Fruit fly (Drosophila melanogaster) whole organism, embryonic: Measurements from ENCODE around the gene CG5618.

Source experiments
- Abd-B ChIP-seq: fragments of 200-800 bp; sonication (Bioruptor generic); optimal IDR thresholded peaks from 2 replicates; lab custom pipeline; 2018; ENCODE audit warnings: missing biosample characterization, mild to moderate bottlenecking, missing genetic modification characterization, moderate library complexity
- Bdp1 ChIP-seq: fragments of 200-800 bp; sonication (Bioruptor generic); optimal IDR thresholded peaks from 3 replicates; lab custom pipeline; 2016; ENCODE audit warnings: missing biosample characterization, missing genetic modification characterization
- Bgb ChIP-seq: fragments of 200-800 bp; sonication (Bioruptor generic); IDR thresholded peaks from 2 replicates; pipeline ENCODE4 v1.3.6; 2022; ENCODE audit warnings: missing biosample characterization, missing genetic modification characterization; ENCODE audit not compliant: partially characterized antibody
- CG10431 ChIP-seq: fragments of 200-800 bp; sonication (Bioruptor generic); optimal IDR thresholded peaks from 3 replicates; lab custom pipeline; 2018; ENCODE audit warnings: missing biosample characterization, mild to moderate bottlenecking, missing genetic modification characterization
- CG11398 ChIP-seq: fragments of 200-800 bp; sonication (Bioruptor generic); optimal IDR thresholded peaks from 2 replicates; lab custom pipeline; 2016; ENCODE audit warnings: missing biosample characterization, missing genetic modification characterization
- CG12942 ChIP-seq: fragments of 200-800 bp; sonication (Bioruptor generic); optimal IDR thresholded peaks from 3 replicates; lab custom pipeline; 2016; ENCODE audit warnings: missing biosample characterization, missing genetic modification characterization
- CG13624 ChIP-seq: fragments of 200-800 bp; sonication (Bioruptor generic); optimal IDR thresholded peaks from 2 replicates; lab custom pipeline; 2016; ENCODE audit warnings: missing biosample characterization, missing genetic modification characterization
- CG13775 ChIP-seq: fragments of 200-800 bp; sonication (Bioruptor generic); optimal IDR thresholded peaks from 3 replicates; lab custom pipeline; 2017; ENCODE audit warnings: missing biosample characterization, mild to moderate bottlenecking, missing genetic modification characterization
- CG13894 ChIP-seq: fragments of 200-800 bp; sonication (Bioruptor generic); optimal IDR thresholded peaks from 3 replicates; lab custom pipeline; 2018; ENCODE audit warnings: missing biosample characterization, mild to moderate bottlenecking, missing genetic modification characterization, moderate library complexity
- CG16813 ChIP-seq: fragments of 200-800 bp; sonication (Bioruptor generic); IDR thresholded peaks from 3 replicates; pipeline ENCODE4 v1.3.6; 2022; ENCODE audit warnings: missing biosample characterization, missing genetic modification characterization; ENCODE audit not compliant: partially characterized antibody
- CG17568 ChIP-seq: fragments of 200-800 bp; sonication (Bioruptor generic); optimal IDR thresholded peaks from 2 replicates; lab custom pipeline; 2018; ENCODE audit warnings: missing biosample characterization, mild to moderate bottlenecking, missing genetic modification characterization, moderate library complexity
- CG2129 ChIP-seq: fragments of 200-800 bp; sonication (Bioruptor generic); IDR thresholded peaks from 2 replicates; pipeline ENCODE4 v1.3.6; 2022; ENCODE audit warnings: missing biosample characterization, missing genetic modification characterization; ENCODE audit not compliant: partially characterized antibody
- CG2202 ChIP-seq: fragments of 200-800 bp; sonication (Bioruptor generic); optimal IDR thresholded peaks from 2 replicates; lab custom pipeline; 2018; ENCODE audit warnings: missing biosample characterization, mild to moderate bottlenecking, missing genetic modification characterization
- CG3407 ChIP-seq: fragments of 200-800 bp; sonication (Bioruptor generic); optimal IDR thresholded peaks from 2 replicates; lab custom pipeline; 2018; ENCODE audit warnings: missing biosample characterization, mild to moderate bottlenecking, missing genetic modification characterization
- CG6175 ChIP-seq: fragments of 200-800 bp; sonication (Bioruptor generic); IDR thresholded peaks from 3 replicates; pipeline ENCODE4 v1.3.6; 2022; ENCODE audit warnings: missing biosample characterization, missing genetic modification characterization
- CG6272 ChIP-seq: fragments of 200-800 bp; sonication (Bioruptor generic); IDR thresholded peaks from 2 replicates; pipeline ENCODE4 v1.3.6; 2022; ENCODE audit warnings: missing biosample characterization, missing genetic modification characterization
- CG6689 ChIP-seq: fragments of 200-800 bp; sonication (Bioruptor generic); IDR thresholded peaks from 2 replicates; pipeline ENCODE4 v1.3.6; 2022; ENCODE audit warnings: missing biosample characterization, missing genetic modification characterization
- CG7987 ChIP-seq: fragments of 200-800 bp; sonication (Bioruptor generic); optimal IDR thresholded peaks from 2 replicates; lab custom pipeline; 2018; ENCODE audit warnings: missing biosample characterization, mild to moderate bottlenecking, missing genetic modification characterization, moderate library complexity
- CG9727 ChIP-seq: fragments of 200-800 bp; sonication (Bioruptor generic); optimal IDR thresholded peaks from 3 replicates; lab custom pipeline; 2017; ENCODE audit warnings: missing biosample characterization, mild to moderate bottlenecking, missing genetic modification characterization
- D19A ChIP-seq: fragments of 200-800 bp; optimal IDR thresholded peaks from 3 replicates; lab custom pipeline; 2019; ENCODE audit warnings: missing biosample characterization, mild to moderate bottlenecking, missing genetic modification characterization, moderate library complexity
- Fer3 ChIP-seq: fragments of 200-800 bp; sonication (Bioruptor generic); optimal IDR thresholded peaks from 2 replicates; lab custom pipeline; 2018; ENCODE audit warnings: missing biosample characterization, mild to moderate bottlenecking, missing genetic modification characterization, moderate library complexity
- Gsc ChIP-seq: fragments of 200-800 bp; sonication (Bioruptor generic); IDR thresholded peaks from 2 replicates; pipeline ENCODE4 v1.3.6; 2022; ENCODE audit warnings: missing biosample characterization, missing genetic modification characterization
- Lpt ChIP-seq: fragments of >200 bp; optimal IDR thresholded peaks from 2 replicates; lab custom pipeline; 2018; ENCODE audit warnings: missing biosample characterization, missing genetic modification characterization
- Max ChIP-seq: fragments of 200-800 bp; sonication (Bioruptor generic); optimal IDR thresholded peaks from 2 replicates; lab custom pipeline; 2016; ENCODE audit warnings: missing biosample characterization, mild to moderate bottlenecking, missing genetic modification characterization
- Med ChIP-seq: fragments of 200-800 bp; sonication (Bioruptor generic); peaks from one replicate; lab custom pipeline; 2016; ENCODE audit warnings: missing biosample characterization, missing genetic modification characterization, mild to moderate bottlenecking, inconsistent platforms, moderate library complexity
- Nf-YA ChIP-seq: fragments of 200-800 bp; sonication (Bioruptor generic); IDR thresholded peaks from 2 replicates; pipeline ENCODE4 v1.3.6; 2022; ENCODE audit warnings: missing biosample characterization, missing genetic modification characterization
- Poxn ChIP-seq: fragments of 200-800 bp; sonication (Bioruptor generic); IDR thresholded peaks from 2 replicates; pipeline ENCODE4 v1.3.6; 2022; ENCODE audit warnings: missing biosample characterization, missing genetic modification characterization
- ase ChIP-seq: fragments of 200-800 bp; sonication (Bioruptor generic); IDR thresholded peaks from 3 replicates; pipeline ENCODE4 v1.3.6; 2022; ENCODE audit warnings: missing biosample characterization, missing genetic modification characterization
- cg ChIP-seq: fragments of 200-800 bp; sonication (Bioruptor generic); optimal IDR thresholded peaks from 3 replicates; lab custom pipeline; 2019; ENCODE audit warnings: missing biosample characterization, mild to moderate bottlenecking, missing genetic modification characterization, moderate library complexity
- ci ChIP-seq: fragments of 200-800 bp; sonication (Bioruptor generic); IDR thresholded peaks from 3 replicates; pipeline ENCODE4 v1.3.6; 2022; ENCODE audit warnings: missing biosample characterization, missing genetic modification characterization
- fd64A ChIP-seq: fragments of 200-800 bp; sonication (Bioruptor generic); optimal IDR thresholded peaks from 3 replicates; lab custom pipeline; 2018; ENCODE audit warnings: missing biosample characterization, mild to moderate bottlenecking, missing genetic modification characterization
- gro ChIP-seq: fragments of 200-800 bp; sonication (Bioruptor generic); optimal IDR thresholded peaks from 2 replicates; lab custom pipeline; 2016; ENCODE audit warnings: missing biosample characterization, missing genetic modification characterization
- her ChIP-seq: fragments of 200-800 bp; sonication (Bioruptor generic); optimal IDR thresholded peaks from 2 replicates; lab custom pipeline; 2016; ENCODE audit warnings: missing biosample characterization, missing genetic modification characterization
- inv ChIP-seq: fragments of 200-800 bp; sonication (Bioruptor generic); IDR thresholded peaks from 2 replicates; pipeline ENCODE4 v1.3.6; 2022; ENCODE audit warnings: missing biosample characterization, missing genetic modification characterization; ENCODE audit not compliant: partially characterized antibody
- lab ChIP-seq: fragments of 200-800 bp; sonication (Bioruptor generic); optimal IDR thresholded peaks from 3 replicates; lab custom pipeline; 2017; ENCODE audit warnings: missing biosample characterization, missing genetic modification characterization, mild to moderate bottlenecking, moderate library complexity, missing genetic modification reagents
- lbe ChIP-seq: fragments of 200-800 bp; sonication (Bioruptor generic); optimal IDR thresholded peaks from 2 replicates; lab custom pipeline; 2016; ENCODE audit warnings: missing biosample characterization, mild to moderate bottlenecking, missing genetic modification characterization
- mirr ChIP-seq: fragments of 200-800 bp; sonication (Bioruptor generic); optimal IDR thresholded peaks from 3 replicates; lab custom pipeline; 2018; ENCODE audit warnings: missing biosample characterization, mild to moderate bottlenecking, missing genetic modification characterization
- nom ChIP-seq: fragments of 200-800 bp; sonication (Bioruptor generic); optimal IDR thresholded peaks from 2 replicates; lab custom pipeline; 2017; ENCODE audit warnings: missing biosample characterization, missing genetic modification characterization, mild to moderate bottlenecking, moderate library complexity, missing genetic modification reagents
- pita ChIP-seq: fragments of 200-800 bp; sonication (Bioruptor generic); optimal IDR thresholded peaks from 2 replicates; lab custom pipeline; 2017; ENCODE audit warnings: missing biosample characterization, mild to moderate bottlenecking, missing genetic modification characterization
- salm ChIP-seq: fragments of 200-800 bp; sonication (Bioruptor generic); optimal IDR thresholded peaks from 2 replicates; lab custom pipeline; 2018; ENCODE audit warnings: missing biosample characterization, mild to moderate bottlenecking, missing genetic modification characterization
- sens ChIP-seq: fragments of 200-800 bp; sonication (Bioruptor generic); peaks from one replicate; lab custom pipeline; 2016; ENCODE audit warnings: missing biosample characterization, missing genetic modification characterization
- slbo ChIP-seq: fragments of 200-800 bp; sonication (Bioruptor generic); IDR thresholded peaks from 2 replicates; pipeline ENCODE4 v1.3.6; 2022; ENCODE audit warnings: missing biosample characterization, missing genetic modification characterization
- sna ChIP-seq: fragments of 200-800 bp; sonication (Bioruptor generic); IDR thresholded peaks from 2 replicates; pipeline ENCODE4 v1.3.6; 2022; ENCODE audit warnings: missing biosample characterization, missing genetic modification characterization; ENCODE audit not compliant: partially characterized antibody
- sob ChIP-seq: fragments of 200-800 bp; sonication (Bioruptor generic); IDR thresholded peaks from 2 replicates; pipeline ENCODE4 v1.3.6; 2022; ENCODE audit warnings: missing biosample characterization, missing genetic modification characterization
- sqz ChIP-seq: fragments of 200-800 bp; sonication (Bioruptor generic); optimal IDR thresholded peaks from 3 replicates; lab custom pipeline; 2018; ENCODE audit warnings: missing biosample characterization, mild to moderate bottlenecking, missing genetic modification characterization
- tap ChIP-seq: fragments of 200-800 bp; optimal IDR thresholded peaks from 3 replicates; lab custom pipeline; 2019; ENCODE audit warnings: missing biosample characterization, mild to moderate bottlenecking, missing genetic modification characterization, moderate library complexity
- twi ChIP-seq: fragments of 200-800 bp; optimal IDR thresholded peaks from 2 replicates; lab custom pipeline; 2019; ENCODE audit warnings: missing biosample characterization, mild to moderate bottlenecking, missing genetic modification characterization, moderate library complexity
- tx ChIP-seq: fragments of 200-800 bp; sonication (Bioruptor generic); optimal IDR thresholded peaks from 2 replicates; lab custom pipeline; 2016; ENCODE audit warnings: missing biosample characterization, missing genetic modification characterization
- usp ChIP-seq: fragments of >200 bp; optimal IDR thresholded peaks from 2 replicates; lab custom pipeline; 2017; ENCODE audit warnings: missing biosample characterization, missing genetic modification characterization

The CG5618 gene

DNA sequence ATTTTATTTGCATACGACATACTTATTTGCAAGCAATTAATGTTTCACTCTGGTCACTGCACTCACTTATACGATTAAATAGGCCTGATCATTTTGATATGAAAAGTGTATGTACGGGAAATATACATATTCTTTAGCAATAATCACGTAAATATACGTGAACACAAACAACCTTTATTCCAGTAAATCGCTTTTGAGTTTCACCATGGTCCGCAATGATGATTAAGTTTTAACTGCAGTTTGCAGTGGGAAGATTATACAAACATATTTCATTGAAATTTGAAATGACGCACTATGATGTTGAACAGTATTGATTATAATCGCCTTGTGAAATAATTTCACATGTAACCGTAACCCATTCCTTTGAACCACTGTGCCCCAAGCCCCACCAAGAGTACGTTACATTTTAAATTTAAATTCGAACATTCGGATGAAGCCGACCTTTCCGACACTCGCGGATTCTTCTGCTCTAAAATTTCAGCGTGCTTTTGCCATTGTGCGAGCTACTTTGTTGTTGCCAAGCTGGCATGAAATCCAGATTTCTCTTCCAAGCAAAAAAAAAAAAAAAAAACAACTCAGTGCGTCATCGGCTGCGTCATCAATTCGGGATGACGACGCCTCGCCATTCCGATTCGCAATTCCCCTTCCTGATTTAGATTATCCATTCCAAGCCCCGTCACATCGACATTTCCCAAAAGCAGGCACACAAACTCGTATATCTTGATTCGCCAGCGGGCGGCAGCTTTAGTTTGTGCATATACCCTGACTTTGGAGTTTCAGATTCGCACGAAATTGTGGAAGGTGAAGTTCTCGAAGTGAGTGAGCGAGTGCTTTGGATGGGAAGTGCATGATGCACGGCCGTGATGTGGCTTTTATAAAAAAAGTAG lies 50.5 kb downstream of the CG5618 start (continued):
- no peak for TF ChIP-seq Lpt
- TF ChIP-seq tap: no peak
- TF ChIP-seq fd64A (GFP tag; lab: Kevin White, UChicago): no peak
- TF ChIP-seq Max (GFP tag; lab: Kevin White, UChicago): no peak
- TF ChIP-seq slbo (GFP tag; lab: Robert Waterston, UW): no peak
- TF ChIP-seq sens (GFP tag; lab: Kevin White, UChicago): peak; percentile 69
- peak; percentile 15 for TF ChIP-seq CG13775
- no peak for TF ChIP-seq usp (GFP tag; lab: Kevin White, UChicago)
- no peak for TF ChIP-seq Abd-B
- TF ChIP-seq CG10431: no peak
- TF ChIP-seq mirr (GFP tag; lab: Kevin White, UChicago): no peak
- TF ChIP-seq sna (GFP tag; lab: Robert Waterston, UW): no peak
- peak; percentile 29 for TF ChIP-seq lbe (GFP tag; lab: Kevin White, UChicago)
- TF ChIP-seq D19A: peak; percentile 17
- 0 out of 3 replicates have a peak, but pooled peaks have one; percentile 32 for TF ChIP-seq CG16813 (GFP tag; lab: Robert Waterston, UW)
- no peak for TF ChIP-seq CG3407 (GFP tag; lab: Kevin White, UChicago)
- TF ChIP-seq CG9727: peak; percentile 22
- TF ChIP-seq CG6175: no peak
- no peak for TF ChIP-seq inv (GFP tag; lab: Robert Waterston, UW)
- no peak for TF ChIP-seq gro
- no peak for TF ChIP-seq twi
- no peak for TF ChIP-seq Gsc (GFP tag; lab: Robert Waterston, UW)
- TF ChIP-seq CG6689: peak; percentile 20; the same call in 1 of the 2 replicates
- TF ChIP-seq Nf-YA (GFP tag; lab: Robert Waterston, UW): no peak
- TF ChIP-seq CG2202 (tag; lab: Kevin White, UChicago): no peak
- peak; percentile 9 for TF ChIP-seq sqz
- no peak for TF ChIP-seq CG7987 (GFP tag; lab: Kevin White, UChicago)
- no peak for TF ChIP-seq ase (GFP tag; lab: Robert Waterston, UW)
- no peak for TF ChIP-seq tx (GFP tag; lab: Kevin White, UChicago)
- no peak for TF ChIP-seq Fer3
- peak; percentile 22 for TF ChIP-seq nom (GFP tag; lab: Kevin White, UChicago)
- TF ChIP-seq CG17568 (GFP tag; lab: Kevin White, UChicago): no peak
- TF ChIP-seq CG6272 (GFP tag; lab: Robert Waterston, UW): no peak
- TF ChIP-seq Med (GFP tag; lab: Kevin White, UChicago): peak; percentile 68
- TF ChIP-seq ci: 0 out of 3 replicates have a peak, but pooled peaks have one; percentile 27
- TF ChIP-seq CG13894 (tag; lab: Kevin White, UChicago): peak; percentile 76
- no peak for TF ChIP-seq cg (GFP tag; lab: Kevin White, UChicago)
- no peak for TF ChIP-seq CG11398 (GFP tag; lab: Kevin White, UChicago)
- TF ChIP-seq salm (tag; lab: Kevin White, UChicago): no peak
- no peak for TF ChIP-seq pita (GFP tag; lab: Kevin White, UChicago)
- no peak for TF ChIP-seq sob (GFP tag; lab: Robert Waterston, UW)
- no peak for TF ChIP-seq Bdp1
- TF ChIP-seq Bgb: no peak
- no peak for TF ChIP-seq Poxn (GFP tag; lab: Robert Waterston, UW)
- no peak for TF ChIP-seq her
- TF ChIP-seq lab (GFP tag; lab: Kevin White, UChicago): no peak
- TF ChIP-seq CG12942: no peak
- TF ChIP-seq CG2129 (GFP tag; lab: Robert Waterston, UW): no peak
- peak; percentile 26 for TF ChIP-seq CG13624 (GFP tag; lab: Kevin White, UChicago)
